Worm (Caenorhabditis elegans) whole organism, mixed stage, embryonic: ENCODE data around the gene F19C7.2.

Experiments
- blmp-1 ChIP-seq: fragments of 150-350 bp; optimal IDR thresholded peaks from 2 replicates; lab custom pipeline; 2014; ENCODE audit warnings: missing biosample characterization, missing genetic modification characterization
- ceh-83 ChIP-seq: fragments of 200-800 bp; sonication (Bioruptor generic); optimal IDR thresholded peaks from 2 replicates; lab custom pipeline; 2018; ENCODE audit warnings: mild to moderate bottlenecking, missing genetic modification characterization, missing compliant biosample characterization
- ces-1 ChIP-seq: fragments of 150-350 bp; optimal IDR thresholded peaks from 2 replicates; lab custom pipeline; 2014; ENCODE audit warnings: missing biosample characterization, missing genetic modification reagents, missing genetic modification characterization
- elt-1 ChIP-seq: sonication (generic microtip); optimal IDR thresholded peaks from 2 replicates; lab custom pipeline; 2017; ENCODE audit warnings: missing genetic modification characterization, mild to moderate bottlenecking, missing compliant biosample characterization, antibody characterized with exemption, moderate library complexity, borderline replicate concordance; ENCODE audit not compliant: insufficient read depth
- elt-3 ChIP-seq: fragments of 150-350 bp; optimal IDR thresholded peaks from 2 replicates; lab custom pipeline; 2014; ENCODE audit warnings: missing biosample characterization, missing genetic modification characterization
- ham-2 ChIP-seq: fragments of 200-800 bp; sonication (Bioruptor generic); optimal IDR thresholded peaks from 2 replicates; lab custom pipeline; 2018; ENCODE audit warnings: mild to moderate bottlenecking, missing genetic modification characterization, missing compliant biosample characterization
- lsy-2 ChIP-seq: fragments of 150-350 bp; optimal IDR thresholded peaks from 2 replicates; lab custom pipeline; 2014; ENCODE audit warnings: missing biosample characterization, missing genetic modification characterization
- mab-5 ChIP-seq: fragments of 150-350 bp; optimal IDR thresholded peaks from 2 replicates; lab custom pipeline; 2014; ENCODE audit warnings: missing biosample characterization, missing genetic modification characterization
- nhr-12 ChIP-seq: fragments of 150-350 bp; optimal IDR thresholded peaks from 2 replicates; lab custom pipeline; 2014; ENCODE audit warnings: missing biosample characterization, missing genetic modification characterization
- nhr-28 ChIP-seq: fragments of 150-350 bp; optimal IDR thresholded peaks from 2 replicates; lab custom pipeline; 2014; ENCODE audit warnings: missing biosample characterization, missing genetic modification characterization
- sem-2 ChIP-seq: fragments of 200-800 bp; sonication (Bioruptor generic); optimal IDR thresholded peaks from 2 replicates; lab custom pipeline; 2018; ENCODE audit warnings: mild to moderate bottlenecking, missing genetic modification characterization, missing compliant biosample characterization
- snpc-4 ChIP-seq: fragments of 150-350 bp; optimal IDR thresholded peaks from 2 replicates; lab custom pipeline; 2014; ENCODE audit warnings: missing biosample characterization, missing genetic modification characterization
- unc-39 ChIP-seq: fragments of 150-350 bp; optimal IDR thresholded peaks from 2 replicates; lab custom pipeline; 2014; ENCODE audit warnings: missing biosample characterization, missing genetic modification characterization
- unc-62 ChIP-seq: fragments of 150-350 bp; optimal IDR thresholded peaks from 2 replicates; lab custom pipeline; 2014; ENCODE audit warnings: missing biosample characterization, missing genetic modification reagents, missing genetic modification characterization

DNA sequence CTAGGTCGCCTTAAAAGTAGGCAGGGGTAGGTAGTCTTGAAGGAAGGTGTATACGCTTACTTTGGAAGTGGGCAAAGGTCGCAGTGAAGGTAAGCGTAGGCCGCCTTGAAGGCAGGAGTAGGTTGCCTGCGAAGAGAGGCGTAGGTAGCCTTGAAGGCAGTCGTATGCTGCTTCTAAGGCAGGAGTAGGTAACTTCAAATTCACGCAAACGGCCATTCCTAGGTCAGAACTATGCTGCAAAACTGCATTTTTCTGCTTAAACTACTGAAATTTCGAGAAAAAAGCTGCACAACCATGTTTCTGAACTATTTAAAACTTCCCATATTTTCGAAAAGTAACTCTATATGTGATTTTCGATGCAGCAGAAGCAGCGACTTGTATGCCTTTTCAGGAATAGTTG, 20.3 kb upstream of the F19C7.2 start:
- TF ChIP-seq lsy-2 (tag; lab: Kevin White, UChicago) (no peak), blmp-1 (tag; lab: Kevin White, UChicago) (no peak), ham-2 (GFP tag; lab: Kevin White, UChicago) (no peak), unc-62 (GFP tag; lab: Kevin White, UChicago) (no peak), nhr-12 (no peak), elt-1 (tag; lab: Kevin White, UChicago) (no peak), nhr-28 (tag; lab: Kevin White, UChicago) (no peak), snpc-4 (no peak), ces-1 (GFP tag; lab: Kevin White, UChicago) (no peak), elt-3 (tag; lab: Kevin White, UChicago) (no peak), mab-5 (tag; lab: Kevin White, UChicago) (no peak), unc-39 (tag; lab: Kevin White, UChicago) (no peak), sem-2 (no peak), ceh-83 (GFP tag; lab: Kevin White, UChicago) (no peak)
